Fruit fly (Drosophila melanogaster): ENCODE results near the gene Sfmbt.

- TF ChIP-seq CG8478 (optimal IDR thresholded peaks at IDR 0.05) (no peak), CTCF (optimal IDR thresholded peaks at IDR 0.05) (no peak)
Observed at dm6 chr2L:13206857-13207463, 30.4 kb upstream of the Sfmbt start.
